Worm (Caenorhabditis elegans) whole organism, midembryonic: ENCODE results near the gene srv-9.

Source experiments
- T22C8.4 ChIP-seq: fragments of 200-800 bp; sonication (Bioruptor generic); IDR thresholded peaks from 2 replicates; pipeline ENCODE4 v1.3.6; 2022; ENCODE audit warnings: missing genetic modification characterization, missing compliant biosample characterization
- cog-1 ChIP-seq: sonication (generic microtip); optimal IDR thresholded peaks from 2 replicates; lab custom pipeline; 2016; ENCODE audit warnings: missing genetic modification characterization, missing compliant biosample characterization
- flt-1 ChIP-seq: fragments of 200-800 bp; sonication (Bioruptor generic); IDR thresholded peaks from 2 replicates; pipeline ENCODE4 v1.3.6; 2022; ENCODE audit warnings: missing genetic modification characterization, missing compliant biosample characterization
- med-1 ChIP-seq: sonication (generic microtip); optimal IDR thresholded peaks from 2 replicates; lab custom pipeline; 2017; ENCODE audit warnings: missing genetic modification characterization, mild to moderate bottlenecking, missing compliant biosample characterization, antibody characterized with exemption, missing genetic modification reagents; ENCODE audit not compliant: insufficient read depth

DNA sequence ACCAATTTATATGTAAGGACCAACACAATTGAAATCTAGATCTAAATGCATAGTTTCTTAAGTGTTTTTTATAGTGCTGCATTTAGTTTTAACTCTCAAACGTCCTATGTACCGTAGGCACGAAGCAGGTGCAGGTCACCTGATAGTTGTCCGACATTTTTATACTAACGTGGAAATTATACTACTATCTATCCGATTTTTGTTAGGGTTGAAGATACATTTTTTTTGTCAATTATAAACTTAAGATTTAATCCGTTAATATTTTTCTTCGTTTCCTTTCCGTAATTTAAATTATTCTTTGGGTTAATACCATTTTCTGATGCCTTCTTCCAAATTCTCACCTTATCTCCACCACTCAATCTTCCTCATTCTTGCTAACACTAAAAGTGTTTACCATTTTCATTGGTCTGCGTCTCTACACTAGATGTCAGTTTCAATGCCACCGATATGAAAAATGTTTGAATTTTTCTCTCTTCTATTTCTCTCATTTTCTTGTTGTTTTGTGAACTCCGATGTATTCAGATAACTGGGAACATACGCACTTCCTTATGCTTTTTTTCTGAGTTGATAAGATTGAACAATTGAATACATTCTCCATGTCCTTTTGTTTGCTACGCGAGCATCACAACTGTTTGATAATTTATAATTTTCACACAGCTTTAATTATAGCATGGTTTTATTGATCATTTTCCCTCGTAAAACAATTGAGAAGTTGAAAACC, 22.4 kb upstream of the srv-9 start, which contains the start of gene Y2H9A.4:
- TF ChIP-seq med-1 (GFP tag; lab: Kevin White, UChicago): no peak
- TF ChIP-seq T22C8.4 (GFP tag; lab: Robert Waterston, UW): no peak
- TF ChIP-seq flt-1: no peak
- no peak for TF ChIP-seq cog-1 (tag; lab: Kevin White, UChicago)
